Fruit fly (Drosophila melanogaster): ENCODE data around the gene Neto.

- TF ChIP-seq Ets98B (GFP tag; IDR thresholded peaks at IDR 0.05) (no peak), Pif1B (GFP tag; optimal IDR thresholded peaks at IDR 0.05) (no peak), CG10348 (GFP tag; IDR thresholded peaks at IDR 0.05) (no peak), CG9948 (tag; optimal IDR thresholded peaks at IDR 0.05) (no peak), CG17806 (tag; optimal IDR thresholded peaks at IDR 0.05) (no peak)
These were observed 124.6 kb downstream of the Neto start for dm6 chrX:13570255-13570654.
